Fruit fly (Drosophila melanogaster) whole organism, embryonic: ENCODE results near the gene Irbp18.

ENCODE experiments used
- BtbVII ChIP-seq: fragments of 200-800 bp; sonication (Bioruptor generic); optimal IDR thresholded peaks from 3 replicates; lab custom pipeline; 2017; ENCODE audit warnings: missing biosample characterization, mild to moderate bottlenecking, missing genetic modification characterization
- CG11093 ChIP-seq: fragments of 200-800 bp; sonication (Bioruptor generic); IDR thresholded peaks from 3 replicates; pipeline ENCODE4 v1.3.6; 2022; ENCODE audit warnings: missing biosample characterization, missing genetic modification characterization
- CG12391 ChIP-seq: fragments of 200-800 bp; sonication (Bioruptor generic); optimal IDR thresholded peaks from 3 replicates; lab custom pipeline; 2018; ENCODE audit warnings: missing biosample characterization, mild to moderate bottlenecking, missing genetic modification characterization, moderate library complexity
- CG12769 ChIP-seq: fragments of 200-800 bp; sonication (Bioruptor generic); optimal IDR thresholded peaks from 2 replicates; lab custom pipeline; 2019; ENCODE audit warnings: missing biosample characterization, mild to moderate bottlenecking, missing genetic modification characterization, moderate library complexity
- CG13775 ChIP-seq: fragments of 200-800 bp; sonication (Bioruptor generic); optimal IDR thresholded peaks from 3 replicates; lab custom pipeline; 2017; ENCODE audit warnings: missing biosample characterization, mild to moderate bottlenecking, missing genetic modification characterization
- CG13894 ChIP-seq: fragments of 200-800 bp; sonication (Bioruptor generic); optimal IDR thresholded peaks from 3 replicates; lab custom pipeline; 2018; ENCODE audit warnings: missing biosample characterization, mild to moderate bottlenecking, missing genetic modification characterization, moderate library complexity
- CG14014 ChIP-seq: fragments of 200-800 bp; sonication (Bioruptor generic); IDR thresholded peaks from 2 replicates; pipeline ENCODE4 v1.3.6; 2022; ENCODE audit warnings: missing biosample characterization, missing genetic modification characterization
- CG15269 ChIP-seq: fragments of 200-800 bp; sonication (Bioruptor generic); optimal IDR thresholded peaks from 2 replicates; lab custom pipeline; 2018; ENCODE audit warnings: missing biosample characterization, mild to moderate bottlenecking, missing genetic modification characterization, moderate library complexity
- CG15479 ChIP-seq: fragments of 200-800 bp; sonication (Bioruptor generic); optimal IDR thresholded peaks from 3 replicates; lab custom pipeline; 2019; ENCODE audit warnings: missing biosample characterization, mild to moderate bottlenecking, missing genetic modification characterization, moderate library complexity
- CG15696 ChIP-seq: fragments of 200-800 bp; sonication (Bioruptor generic); optimal IDR thresholded peaks from 2 replicates; lab custom pipeline; 2019; ENCODE audit warnings: missing biosample characterization, mild to moderate bottlenecking, missing genetic modification characterization, moderate library complexity
- CG2129 ChIP-seq: fragments of 200-800 bp; sonication (Bioruptor generic); IDR thresholded peaks from 2 replicates; pipeline ENCODE4 v1.3.6; 2022; ENCODE audit warnings: missing biosample characterization, missing genetic modification characterization; ENCODE audit not compliant: partially characterized antibody
- CG30403 ChIP-seq: fragments of 200-800 bp; sonication (Bioruptor generic); optimal IDR thresholded peaks from 3 replicates; lab custom pipeline; 2016; ENCODE audit warnings: missing biosample characterization, missing genetic modification characterization
- CG31441 ChIP-seq: fragments of 200-800 bp; sonication (Bioruptor generic); IDR thresholded peaks from 2 replicates; pipeline ENCODE4 v1.3.6; 2022; ENCODE audit warnings: missing biosample characterization, missing genetic modification characterization
- CG4404 ChIP-seq: fragments of 200-800 bp; sonication (Bioruptor generic); IDR thresholded peaks from 2 replicates; pipeline ENCODE4 v1.3.6; 2022; ENCODE audit warnings: missing biosample characterization, missing genetic modification characterization
- CG4730 ChIP-seq: fragments of 200-800 bp; sonication (Bioruptor generic); IDR thresholded peaks from 2 replicates; pipeline ENCODE4 v1.3.6; 2022; ENCODE audit warnings: missing biosample characterization, missing genetic modification characterization
- CG5245 ChIP-seq: fragments of 200-800 bp; sonication (Bioruptor generic); optimal IDR thresholded peaks from 3 replicates; lab custom pipeline; 2016; ENCODE audit warnings: missing biosample characterization, missing genetic modification characterization
- CG5953 ChIP-seq: fragments of 200-800 bp; sonication (Bioruptor generic); IDR thresholded peaks from 2 replicates; pipeline ENCODE4 v1.3.6; 2022; ENCODE audit warnings: missing biosample characterization, missing genetic modification characterization
- CG6175 ChIP-seq: fragments of 200-800 bp; sonication (Bioruptor generic); IDR thresholded peaks from 3 replicates; pipeline ENCODE4 v1.3.6; 2022; ENCODE audit warnings: missing biosample characterization, missing genetic modification characterization
- CG6854 ChIP-seq: fragments of 200-800 bp; sonication (Bioruptor generic); optimal IDR thresholded peaks from 3 replicates; lab custom pipeline; 2017; ENCODE audit warnings: missing biosample characterization, mild to moderate bottlenecking, missing genetic modification characterization
- CG9727 ChIP-seq: fragments of 200-800 bp; sonication (Bioruptor generic); optimal IDR thresholded peaks from 3 replicates; lab custom pipeline; 2017; ENCODE audit warnings: missing biosample characterization, mild to moderate bottlenecking, missing genetic modification characterization
- CG9876 ChIP-seq: fragments of 200-800 bp; sonication (Bioruptor generic); optimal IDR thresholded peaks from 2 replicates; lab custom pipeline; 2016; ENCODE audit warnings: missing biosample characterization, missing genetic modification characterization
- D19B ChIP-seq: fragments of 200-800 bp; sonication (Bioruptor generic); optimal IDR thresholded peaks from 2 replicates; lab custom pipeline; 2017; ENCODE audit warnings: missing biosample characterization, mild to moderate bottlenecking, missing genetic modification characterization
- Dll ChIP-seq: fragments of 200-800 bp; sonication (Bioruptor generic); IDR thresholded peaks from 4 replicates; pipeline ENCODE4 v1.3.6; 2022; ENCODE audit warnings: missing biosample characterization, missing genetic modification characterization; ENCODE audit not compliant: partially characterized antibody
- Ets97D ChIP-seq: fragments of 200-800 bp; sonication (Bioruptor generic); optimal IDR thresholded peaks from 3 replicates; lab custom pipeline; 2016; ENCODE audit warnings: missing biosample characterization, missing genetic modification characterization
- GATAe ChIP-seq: fragments of 200-800 bp; sonication (Bioruptor generic); conservative IDR thresholded peaks from 2 replicates; pipeline ENCODE4 v1.3.6; 2022; ENCODE audit warnings: missing biosample characterization, missing genetic modification characterization
- H2.0 ChIP-seq: fragments of 200-800 bp; sonication (Bioruptor generic); IDR thresholded peaks from 2 replicates; pipeline ENCODE4 v1.3.6; 2022; ENCODE audit warnings: missing biosample characterization, missing genetic modification characterization
- HHEX ChIP-seq: fragments of 200-800 bp; sonication (Bioruptor generic); optimal IDR thresholded peaks from 3 replicates; lab custom pipeline; 2017; ENCODE audit warnings: missing biosample characterization, mild to moderate bottlenecking, missing genetic modification characterization, missing genetic modification reagents
- Mad ChIP-seq: fragments of 200-800 bp; sonication (Bioruptor generic); optimal IDR thresholded peaks from 2 replicates; lab custom pipeline; 2016; ENCODE audit warnings: missing biosample characterization, missing genetic modification characterization
- Med ChIP-seq: fragments of 200-800 bp; sonication (Bioruptor generic); peaks from one replicate; lab custom pipeline; 2016; ENCODE audit warnings: missing biosample characterization, missing genetic modification characterization, mild to moderate bottlenecking, inconsistent platforms, moderate library complexity
- Neu2 ChIP-seq: fragments of 200-800 bp; sonication (Bioruptor generic); optimal IDR thresholded peaks from 3 replicates; lab custom pipeline; 2016; ENCODE audit warnings: missing biosample characterization, missing genetic modification characterization, borderline replicate concordance
- Optix ChIP-seq: fragments of 200-800 bp; sonication (Bioruptor generic); IDR thresholded peaks from 3 replicates; pipeline ENCODE4 v1.3.6; 2022; ENCODE audit warnings: missing biosample characterization, missing genetic modification characterization
- Sry-δ ChIP-seq: fragments of 200-800 bp; sonication (Bioruptor generic); optimal IDR thresholded peaks from 2 replicates; lab custom pipeline; 2016; ENCODE audit warnings: missing biosample characterization, missing genetic modification characterization
- Trl ChIP-seq, 3 experiments: fragments of >200 bp in 2 of 3; fragments of 200-800 bp in 1 of 3; sonication (Bioruptor generic) in 1 of 3; optimal IDR thresholded peaks; 2 replicates in 1 of 3; 3 replicates in 2 of 3; lab custom pipeline; 2016 to 2017; ENCODE audit warnings: missing biosample characterization in 1 of 3, missing genetic modification characterization in 1 of 3
- Xrp1 ChIP-seq: fragments of 200-800 bp; sonication (Bioruptor generic); IDR thresholded peaks from 2 replicates; pipeline ENCODE4 v1.3.6; 2022; ENCODE audit warnings: missing biosample characterization, missing genetic modification characterization
- bcd ChIP-seq: fragments of 200-800 bp; sonication (Bioruptor generic); optimal IDR thresholded peaks from 2 replicates; lab custom pipeline; 2017; ENCODE audit warnings: missing biosample characterization, mild to moderate bottlenecking, missing genetic modification characterization
- bowl ChIP-seq: fragments of 200-800 bp; sonication (Bioruptor generic); IDR thresholded peaks from 2 replicates; pipeline ENCODE4 v1.3.6; 2022; ENCODE audit warnings: missing biosample characterization, missing genetic modification characterization
- crp ChIP-seq, 2 experiments: fragments of 200-800 bp; sonication (Bioruptor generic); optimal IDR thresholded peaks; 2 replicates in 1 of 2; 3 replicates in 1 of 2; lab custom pipeline; 2017; ENCODE audit warnings: missing biosample characterization in 2 of 2, missing genetic modification characterization in 2 of 2, mild to moderate bottlenecking in 1 of 2, moderate library complexity in 1 of 2
- dmrt99B ChIP-seq: fragments of 200-800 bp; sonication (Bioruptor generic); optimal IDR thresholded peaks from 2 replicates; lab custom pipeline; 2018; ENCODE audit warnings: missing biosample characterization, mild to moderate bottlenecking, missing genetic modification characterization, moderate library complexity
- eyg ChIP-seq: fragments of 200-800 bp; sonication (Bioruptor generic); optimal IDR thresholded peaks from 3 replicates; lab custom pipeline; 2016; ENCODE audit warnings: missing biosample characterization, missing genetic modification characterization
- fru ChIP-seq: fragments of >200 bp; optimal IDR thresholded peaks from 2 replicates; lab custom pipeline; 2017
- gt ChIP-seq: fragments of 200-800 bp; sonication (Bioruptor generic); IDR thresholded peaks from 2 replicates; pipeline ENCODE4 v1.3.6; 2022; ENCODE audit warnings: missing biosample characterization, missing genetic modification characterization
- her ChIP-seq: fragments of 200-800 bp; sonication (Bioruptor generic); optimal IDR thresholded peaks from 2 replicates; lab custom pipeline; 2016; ENCODE audit warnings: missing biosample characterization, missing genetic modification characterization
- ind ChIP-seq: fragments of 200-800 bp; sonication (Bioruptor generic); optimal IDR thresholded peaks from 3 replicates; lab custom pipeline; 2016; ENCODE audit warnings: missing biosample characterization, missing genetic modification characterization
- jumu ChIP-seq: fragments of 200-800 bp; sonication (Bioruptor generic); optimal IDR thresholded peaks from 3 replicates; lab custom pipeline; 2016; ENCODE audit warnings: missing biosample characterization, missing genetic modification characterization
- mld ChIP-seq: fragments of 200-800 bp; sonication (Bioruptor generic); IDR thresholded peaks from 3 replicates; pipeline ENCODE4 v1.3.6; 2022; ENCODE audit warnings: missing biosample characterization, missing genetic modification characterization; ENCODE audit not compliant: partially characterized antibody
- pita ChIP-seq: fragments of 200-800 bp; sonication (Bioruptor generic); optimal IDR thresholded peaks from 2 replicates; lab custom pipeline; 2017; ENCODE audit warnings: missing biosample characterization, mild to moderate bottlenecking, missing genetic modification characterization
- pnt ChIP-seq: fragments of 200-800 bp; sonication (Bioruptor generic); optimal IDR thresholded peaks from 3 replicates; lab custom pipeline; 2016; ENCODE audit warnings: missing biosample characterization, missing genetic modification characterization
- run ChIP-seq: fragments of 200-800 bp; sonication (Bioruptor generic); optimal IDR thresholded peaks from 3 replicates; lab custom pipeline; 2018; ENCODE audit warnings: missing biosample characterization, mild to moderate bottlenecking, missing genetic modification characterization
- sisA ChIP-seq: fragments of 200-800 bp; sonication (Bioruptor generic); IDR thresholded peaks from 2 replicates; pipeline ENCODE4 v1.3.6; 2022; ENCODE audit warnings: missing biosample characterization, missing genetic modification characterization
- tio ChIP-seq: fragments of 200-800 bp; sonication (Bioruptor generic); optimal IDR thresholded peaks from 2 replicates; lab custom pipeline; 2017; ENCODE audit warnings: missing biosample characterization, missing genetic modification characterization, inconsistent platforms

Gene Irbp18

DNA sequence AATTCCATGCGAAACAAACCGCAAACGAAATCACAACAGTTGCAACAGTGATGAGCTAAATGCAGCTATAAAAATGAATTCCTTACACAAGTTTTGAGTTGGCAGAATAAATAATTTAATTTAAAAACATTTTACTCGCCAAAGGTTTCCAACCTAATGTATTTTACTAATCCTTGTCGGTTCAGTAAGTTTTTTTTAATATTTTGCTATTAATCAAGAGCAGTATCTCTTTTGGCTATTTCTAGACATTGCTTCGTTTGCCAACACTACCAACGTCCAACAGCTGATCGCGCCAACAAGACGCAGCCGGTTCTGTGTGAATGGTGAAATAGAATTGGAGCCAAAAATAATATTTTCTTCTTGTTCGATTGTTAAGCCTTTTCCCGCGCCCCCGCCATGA lies 33.3 kb downstream of the Irbp18 start, which contains the start of the genes CG32075, CG45101 and SuUR (continued):
- TF ChIP-seq CG13894 (tag; lab: Kevin White, UChicago) (no peak), mld (GFP tag; lab: Robert Waterston, UW) (no peak), eyg (GFP tag; lab: Kevin White, UChicago) (peak; percentile 76), Dll (no peak), CG5245 (GFP tag; lab: Kevin White, UChicago) (peak; percentile 65), BtbVII (GFP tag; lab: Kevin White, UChicago) (peak; percentile 13), crp (GFP tag; optimal IDR thresholded peaks at IDR 0.05; lab: Kevin White, UChicago) (peak; percentile 97 to 99), CG2129 (GFP tag; lab: Robert Waterston, UW) (no peak), pita (GFP tag; lab: Kevin White, UChicago) (no peak), CG15479 (GFP tag; lab: Kevin White, UChicago) (no peak), CG11093 (GFP tag; lab: Robert Waterston, UW) (peak; percentile 73; the same call in 2 of the 3 replicates), bowl (GFP tag; lab: Robert Waterston, UW) (0 out of 2 replicates have a peak, but pooled peaks have one; percentile 40), CG9727 (GFP tag; lab: Kevin White, UChicago) (peak; percentile 85), pnt (peak; percentile 82), Ets97D (GFP tag; lab: Kevin White, UChicago) (peak; percentile 85), CG6175 (GFP tag; lab: Robert Waterston, UW) (peak; percentile 66; the same call in 1 of the 3 replicates), gt (GFP tag; lab: Robert Waterston, UW) (peak; percentile 75; the same call in 1 of the 2 replicates), CG15269 (peak; percentile 80), H2.0 (GFP tag; lab: Robert Waterston, UW) (peak; percentile 90), HHEX (peak; percentile 82), dmrt99B (tag; lab: Kevin White, UChicago) (peak; percentile 69), CG12391 (tag; lab: Kevin White, UChicago) (peak; percentile 93), CG6854 (GFP tag; lab: Kevin White, UChicago) (peak; percentile 45), fru (lab: Kevin White, UChicago) (no peak), ind (GFP tag; lab: Kevin White, UChicago) (peak; percentile 89), Neu2 (GFP tag; lab: Kevin White, UChicago) (no peak), GATAe (GFP tag; lab: Robert Waterston, UW) (peak; percentile 61; the same call in 1 of the 2 replicates), bcd (GFP tag; lab: Kevin White, UChicago) (peak; percentile 81), Sry-δ (GFP tag; lab: Kevin White, UChicago) (peak; percentile 63), jumu (GFP tag; lab: Kevin White, UChicago) (peak; percentile 88), tio (peak; percentile 85), Mad (GFP tag; lab: Kevin White, UChicago) (peak; percentile 90), CG30403 (peak; percentile 94), run (tag; lab: Kevin White, UChicago) (peak; percentile 80), CG14014 (GFP tag; lab: Robert Waterston, UW) (peak; percentile 87), Xrp1 (GFP tag; lab: Robert Waterston, UW) (peak; percentile 83), CG13775 (peak; percentile 93), Med (GFP tag; lab: Kevin White, UChicago) (peak; percentile 99), CG9876 (GFP tag; lab: Kevin White, UChicago) (peak; percentile 85), CG15696 (peak; percentile 84), D19B (GFP tag; lab: Kevin White, UChicago) (peak; percentile 72), Trl (optimal IDR thresholded peaks at IDR 0.05; lab: Kevin White, UChicago) (no peak), Trl (GFP tag; optimal IDR thresholded peaks at IDR 0.05; lab: Kevin White, UChicago) (peak; percentile 93), Optix (GFP tag; lab: Robert Waterston, UW) (peak; percentile 70), CG31441 (GFP tag; lab: Robert Waterston, UW) (peak; percentile 68), CG4404 (GFP tag; lab: Robert Waterston, UW) (peak; percentile 77), CG4730 (peak; percentile 81), her (GFP tag; lab: Kevin White, UChicago) (peak; percentile 68), sisA (GFP tag; lab: Robert Waterston, UW) (peak; percentile 92), CG12769 (tag; lab: Kevin White, UChicago) (peak; percentile 81), CG5953 (GFP tag; lab: Robert Waterston, UW) (peak; percentile 62)
